Worm (Caenorhabditis elegans): ENCODE measurements around the gene T09D3.3.
A peak's percentile ranks its signal among the peaks of the same experiment; 100 is the strongest.

The T09D3.3 gene

ce11 chrV:5330967-5331366 is 18.4 kb downstream of the T09D3.3 start, which contains the start of gene srg-26:
TSS of gene srg-26 (plus strand) at chrV:5331267.
- TF ChIP-seq unc-86 (tag; optimal IDR thresholded peaks at IDR 0.05) (no peak), ceh-6 (GFP tag; optimal IDR thresholded peaks at IDR 0.05) (no peak), odd-2 (tag; optimal IDR thresholded peaks at IDR 0.05) (no peak), ceh-18 (tag; optimal IDR thresholded peaks at IDR 0.05) (no peak), fkh-6 (tag; optimal IDR thresholded peaks at IDR 0.05) (no peak), elt-4 (tag; optimal IDR thresholded peaks at IDR 0.05) (no peak), lim-6 (tag; optimal IDR thresholded peaks at IDR 0.05) (no peak), rnt-1 (tag; optimal IDR thresholded peaks at IDR 0.05) (no peak), unc-42 (tag; optimal IDR thresholded peaks at IDR 0.05) (no peak), ceh-31 (tag; optimal IDR thresholded peaks at IDR 0.05) (no peak), nfya-1 (tag; optimal IDR thresholded peaks at IDR 0.05) (no peak), dmd-4 (tag; optimal IDR thresholded peaks at IDR 0.05; ENCODE audit: borderline replicate concordance) (no peak), pax-1 (tag; optimal IDR thresholded peaks at IDR 0.05) (no peak)

ce11 chrV:5329677-5330266 is 19.6 kb downstream of the T09D3.3 start:
- TF ChIP-seq tbx-2 (tag; optimal IDR thresholded peaks at IDR 0.05): no peak
- no peak for TF ChIP-seq ceh-48 (tag; optimal IDR thresholded peaks at IDR 0.05)
- TF ChIP-seq unc-3 (GFP tag; conservative IDR thresholded peaks at IDR 0.05): no peak
- TF ChIP-seq unc-3 (tag; optimal IDR thresholded peaks at IDR 0.05): no peak
- TF ChIP-seq ceh-19 (GFP tag; optimal IDR thresholded peaks at IDR 0.05): peak; percentile 7
- TF ChIP-seq ceh-24 (tag; optimal IDR thresholded peaks at IDR 0.05): no peak
- no peak for TF ChIP-seq nhr-232 (tag; optimal IDR thresholded peaks at IDR 0.05)
- TF ChIP-seq ceh-31 (tag; optimal IDR thresholded peaks at IDR 0.05): peak; percentile 1
- TF ChIP-seq ceh-34 (tag; optimal IDR thresholded peaks at IDR 0.05): no peak
- no peak for TF ChIP-seq fkh-10 (GFP tag; optimal IDR thresholded peaks at IDR 0.05)
- TF ChIP-seq pat-9 (tag; optimal IDR thresholded peaks at IDR 0.05): no peak
- TF ChIP-seq hlh-13 (GFP tag; optimal IDR thresholded peaks at IDR 0.05): no peak
- TF ChIP-seq ceh-22 (tag; optimal IDR thresholded peaks at IDR 0.05): no peak
- TF ChIP-seq elt-4 (tag; optimal IDR thresholded peaks at IDR 0.05): no peak
- no peak for TF ChIP-seq hlh-15 (tag; optimal IDR thresholded peaks at IDR 0.05)
- TF ChIP-seq ztf-16 (tag; optimal IDR thresholded peaks at IDR 0.05): no peak
- no peak for TF ChIP-seq dmd-4 (tag; optimal IDR thresholded peaks at IDR 0.05; ENCODE audit: borderline replicate concordance)
- TF ChIP-seq dve-1 (tag; optimal IDR thresholded peaks at IDR 0.05): peak; percentile 5
- peak; percentile 22 for TF ChIP-seq ceh-18 (tag; optimal IDR thresholded peaks at IDR 0.05)
- TF ChIP-seq unc-55 (GFP tag; optimal IDR thresholded peaks at IDR 0.05): no peak
- TF ChIP-seq fkh-6 (tag; optimal IDR thresholded peaks at IDR 0.05): no peak
- TF ChIP-seq sox-4 (tag; optimal IDR thresholded peaks at IDR 0.05): peak; percentile 24
- TF ChIP-seq elt-2 (tag; optimal IDR thresholded peaks at IDR 0.05): no peak
- no peak for TF ChIP-seq tbx-7 (tag; optimal IDR thresholded peaks at IDR 0.05)
- TF ChIP-seq ttx-3 (tag; optimal IDR thresholded peaks at IDR 0.05): no peak
- peak; percentile 20 for TF ChIP-seq rnt-1 (tag; optimal IDR thresholded peaks at IDR 0.05)
- no peak for TF ChIP-seq hlh-8 (tag; optimal IDR thresholded peaks at IDR 0.05)
- TF ChIP-seq Y22D7AL.16 (tag; optimal IDR thresholded peaks at IDR 0.05): no peak

- TF ChIP-seq sox-4 (tag; optimal IDR thresholded peaks at IDR 0.05) (no peak), odd-2 (tag; optimal IDR thresholded peaks at IDR 0.05) (no peak), ceh-6 (GFP tag; optimal IDR thresholded peaks at IDR 0.05) (no peak), tbx-7 (tag; optimal IDR thresholded peaks at IDR 0.05) (no peak), sdc-2 (tag; optimal IDR thresholded peaks at IDR 0.05) (no peak), hlh-8 (tag; optimal IDR thresholded peaks at IDR 0.05) (no peak), hlh-30 (tag; optimal IDR thresholded peaks at IDR 0.05; ENCODE audit: insufficient read depth) (no peak), fkh-10 (GFP tag; optimal IDR thresholded peaks at IDR 0.05) (no peak)
Measured at ce11 chrV:5328314-5328713, 21.1 kb downstream of the T09D3.3 start, which contains the start of gene C10G8.8. TSS of gene C10G8.8 (minus strand) at chrV:5328414.
